Fruit fly (Drosophila melanogaster): ENCODE data around the gene CG34250.

The CG34250 gene

DNA sequence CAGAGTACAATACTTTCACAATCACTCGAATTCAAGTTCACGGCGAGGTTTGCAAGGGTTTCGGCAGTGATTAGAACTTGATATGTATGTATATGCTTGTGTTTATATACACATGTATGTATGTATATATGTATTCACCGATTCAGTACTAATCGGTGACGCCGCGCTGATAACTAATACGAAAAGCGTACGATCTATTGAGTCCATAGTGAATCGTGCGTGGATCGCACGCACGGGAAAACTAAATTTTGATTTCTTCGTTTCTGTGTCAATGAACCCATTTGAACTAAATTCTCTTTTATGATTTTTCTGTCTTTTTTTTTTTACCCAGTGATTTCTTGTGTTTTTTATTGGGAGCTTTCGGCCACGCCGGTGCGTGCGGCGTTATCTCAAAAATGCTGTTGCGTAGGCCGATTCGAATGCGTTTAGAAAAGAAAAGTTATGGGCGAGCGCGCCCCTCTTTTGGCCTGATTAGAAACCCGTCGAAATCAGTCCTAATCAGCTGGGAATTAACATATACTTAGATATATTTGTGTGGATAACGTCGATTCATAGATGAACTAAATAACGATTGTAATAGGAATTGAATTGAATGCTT lies 17.9 kb downstream of the CG34250 start (continued):
- no peak for TF ChIP-seq CG4328 (GFP tag; optimal IDR thresholded peaks at IDR 0.05)
- no peak for TF ChIP-seq CG9609 (GFP tag; optimal IDR thresholded peaks at IDR 0.05)
- 0 out of 2 replicates have a peak, but pooled peaks have one; percentile 32 for TF ChIP-seq GATAe (GFP tag; conservative IDR thresholded peaks at IDR 0.05)
- no peak for TF ChIP-seq CG4707 (GFP tag; optimal IDR thresholded peaks at IDR 0.05)
- TF ChIP-seq Dref (GFP tag; IDR thresholded peaks at IDR 0.05): no peak
- no peak for TF ChIP-seq NC2α (GFP tag; optimal IDR thresholded peaks at IDR 0.05)
- peak in 1 of 2 experiments; percentile 7 for TF ChIP-seq Hr78 (GFP tag; optimal IDR thresholded peaks at IDR 0.05)
- peak; percentile 38 for TF ChIP-seq Deaf1 (tag; optimal IDR thresholded peaks at IDR 0.05)
- no peak for TF ChIP-seq Doc2 (GFP tag; IDR thresholded peaks at IDR 0.05)
- TF ChIP-seq Med (GFP tag): no peak
- no peak for TF ChIP-seq Lpt (GFP tag; optimal IDR thresholded peaks at IDR 0.05)
- no peak for TF ChIP-seq CG8478 (optimal IDR thresholded peaks at IDR 0.05)
- TF ChIP-seq exex (tag; optimal IDR thresholded peaks at IDR 0.05): peak; percentile 46
- no peak for TF ChIP-seq Bteb2 (GFP tag; optimal IDR thresholded peaks at IDR 0.05)
- no peak for TF ChIP-seq CG10959 (GFP tag; IDR thresholded peaks at IDR 0.05)
- peak; percentile 97 for TF ChIP-seq Blimp-1 (GFP tag; optimal IDR thresholded peaks at IDR 0.05)
- no peak for TF ChIP-seq Abd-B (GFP tag; optimal IDR thresholded peaks at IDR 0.05)
- TF ChIP-seq gcm (GFP tag; optimal IDR thresholded peaks at IDR 0.05): no peak
- no peak for TF ChIP-seq CG31365 (tag; optimal IDR thresholded peaks at IDR 0.05)
- TF ChIP-seq ab (GFP tag; optimal IDR thresholded peaks at IDR 0.05): no peak
- TF ChIP-seq Ets65A (GFP tag): no peak
- TF ChIP-seq CG6254 (GFP tag; optimal IDR thresholded peaks at IDR 0.05): no peak
- no peak for TF ChIP-seq dati (GFP tag; IDR thresholded peaks at IDR 0.05)
- no peak for TF ChIP-seq CG5180 (GFP tag; optimal IDR thresholded peaks at IDR 0.05)
- no peak for TF ChIP-seq CG5245 (GFP tag; optimal IDR thresholded peaks at IDR 0.05)
- no peak for TF ChIP-seq CG3407 (GFP tag; optimal IDR thresholded peaks at IDR 0.05)
- TF ChIP-seq CG30403 (GFP tag; optimal IDR thresholded peaks at IDR 0.05): no peak
- TF ChIP-seq pan (optimal IDR thresholded peaks at IDR 0.05): no peak
- no peak for TF ChIP-seq pan (GFP tag; optimal IDR thresholded peaks at IDR 0.05 in 1 of 2, IDR thresholded peaks at IDR 0.05 in 1 of 2)
- no peak for TF ChIP-seq HHEX (GFP tag; optimal IDR thresholded peaks at IDR 0.05)
- TF ChIP-seq Poxn (GFP tag; IDR thresholded peaks at IDR 0.05): no peak
- no peak for TF ChIP-seq ase (GFP tag; IDR thresholded peaks at IDR 0.05)
- TF ChIP-seq crc (GFP tag; optimal IDR thresholded peaks at IDR 0.05): no peak
- no peak for TF ChIP-seq Antp (GFP tag; optimal IDR thresholded peaks at IDR 0.05)
- peak; percentile 61 for TF ChIP-seq Awh (GFP tag; IDR thresholded peaks at IDR 0.05)
- no peak for TF ChIP-seq Six4 (GFP tag; optimal IDR thresholded peaks at IDR 0.05)
- no peak for TF ChIP-seq B-H2 (GFP tag; optimal IDR thresholded peaks at IDR 0.05)
- TF ChIP-seq CG4360 (GFP tag; IDR thresholded peaks at IDR 0.05): no peak
- TF ChIP-seq cg (GFP tag; optimal IDR thresholded peaks at IDR 0.05): peak; percentile 52
- peak; percentile 75; the same call in 1 of the 3 replicates for TF ChIP-seq CG2199 (GFP tag; IDR thresholded peaks at IDR 0.05)
- peak in 1 of 2 experiments; percentile 50 for TF ChIP-seq Pdp1 (GFP tag; optimal IDR thresholded peaks at IDR 0.05)
- TF ChIP-seq Nf-YC (tag; optimal IDR thresholded peaks at IDR 0.05): no peak
- TF ChIP-seq schlank (tag; optimal IDR thresholded peaks at IDR 0.05): no peak
- no peak for TF ChIP-seq chif (GFP tag; optimal IDR thresholded peaks at IDR 0.05)
- TF ChIP-seq CG5953 (GFP tag; IDR thresholded peaks at IDR 0.05): no peak
- TF ChIP-seq Gsc (GFP tag; IDR thresholded peaks at IDR 0.05): no peak
- TF ChIP-seq sug (tag; optimal IDR thresholded peaks at IDR 0.05): no peak
- no peak for TF ChIP-seq CG11398 (GFP tag; optimal IDR thresholded peaks at IDR 0.05)
- peak; percentile 19 for TF ChIP-seq oc (tag; optimal IDR thresholded peaks at IDR 0.05)
- no peak for TF ChIP-seq mirr (GFP tag; optimal IDR thresholded peaks at IDR 0.05)
- TF ChIP-seq luna (GFP tag; optimal IDR thresholded peaks at IDR 0.05): no peak
- no peak for TF ChIP-seq CG9876 (GFP tag; optimal IDR thresholded peaks at IDR 0.05)
